Worm (Caenorhabditis elegans) whole organism, young adult: ENCODE measurements around the gene alfa-1.

ENCODE experiments used
- B0019.2 ChIP-seq: fragments of 200-800 bp; sonication (Bioruptor generic); conservative IDR thresholded peaks from 2 replicates; pipeline ENCODE4 v1.3.6; 2022; ENCODE audit warnings: missing genetic modification reagents, missing genetic modification characterization, missing compliant biosample characterization
- ama-1 ChIP-seq, 3 experiments: fragments of 150-350 bp in 1 of 3; sonication (generic microtip) in 2 of 3; optimal IDR thresholded peaks; 2 replicates each; lab custom pipeline; 2014 to 2018; ENCODE audit warnings: missing biosample characterization in 2 of 3, missing genetic modification characterization in 2 of 3, missing genetic modification reagents in 2 of 3
- hlh-26 ChIP-seq: fragments of 200-800 bp; sonication (Bioruptor generic); conservative IDR thresholded peaks from 2 replicates; pipeline ENCODE4 v1.3.6; 2022; ENCODE audit warnings: missing genetic modification reagents, missing genetic modification characterization, missing compliant biosample characterization
- lag-1 ChIP-seq: fragments of 200-800 bp; sonication (Bioruptor generic); IDR thresholded peaks from 2 replicates; pipeline ENCODE4 v1.3.6; 2022; ENCODE audit warnings: missing genetic modification reagents, missing genetic modification characterization, missing compliant biosample characterization
- pbrm-1 ChIP-seq: fragments of 200-800 bp; sonication (Bioruptor generic); IDR thresholded peaks from 2 replicates; pipeline ENCODE4 v1.3.6; 2022; ENCODE audit warnings: missing genetic modification reagents, missing genetic modification characterization, missing compliant biosample characterization
- rec-8 ChIP-seq, 2 experiments: sonication (generic microtip); optimal IDR thresholded peaks; 2 replicates each; lab custom pipeline; 2016; ENCODE audit warnings: mild to moderate bottlenecking in 2 of 2, missing genetic modification characterization in 2 of 2, missing genetic modification reagents in 2 of 2, missing genotype in 2 of 2, missing biosample characterization in 1 of 2, missing compliant biosample characterization in 1 of 2, moderate library complexity in 1 of 2
- snpc-4 ChIP-seq, 5 experiments: fragments of 150-350 bp in 1 of 5; sonication (generic microtip) in 4 of 5; optimal IDR thresholded peaks; 2 replicates each; lab custom pipeline; 2014 to 2018; ENCODE audit warnings: missing genetic modification characterization in 5 of 5, missing biosample characterization in 3 of 5, antibody characterized with exemption in 2 of 5, mild to moderate bottlenecking in 2 of 5, missing compliant biosample characterization in 2 of 5, missing genotype in 2 of 5, moderate library complexity in 2 of 5, missing genetic modification reagents in 1 of 5
- tbp1 ChIP-seq: fragments of 200-800 bp; sonication (Bioruptor generic); optimal IDR thresholded peaks from 2 replicates; lab custom pipeline; 2018; ENCODE audit warnings: mild to moderate bottlenecking, missing genetic modification characterization, missing compliant biosample characterization
- tbx-9 ChIP-seq: sonication (generic microtip); optimal IDR thresholded peaks from 2 replicates; lab custom pipeline; 2016; ENCODE audit warnings: borderline replicate concordance, missing genetic modification characterization, inconsistent platforms, missing compliant biosample characterization
- unc-62 ChIP-seq: fragments of 150-350 bp; optimal IDR thresholded peaks from 2 replicates; lab custom pipeline; 2014; ENCODE audit warnings: missing biosample characterization, missing genetic modification reagents, missing genetic modification characterization

DNA sequence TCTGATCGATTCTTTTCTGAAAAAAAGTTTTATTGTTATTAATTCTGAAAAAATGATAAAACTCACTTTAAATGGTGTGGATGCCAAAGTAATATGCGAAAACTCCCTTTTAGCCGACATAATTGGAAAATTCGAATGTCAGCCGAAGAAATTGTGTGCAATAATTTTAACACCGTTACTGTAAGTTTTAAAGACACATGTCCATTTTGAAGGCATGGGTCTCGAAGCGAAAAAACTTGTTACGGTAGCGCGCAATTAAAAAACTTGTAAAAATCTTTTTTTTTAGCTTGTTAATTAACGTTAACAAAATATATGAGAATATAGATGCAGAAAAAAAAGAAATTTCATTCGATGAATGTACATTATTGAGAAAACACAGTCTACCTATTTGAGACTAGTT is 28.1 kb upstream of the alfa-1 start, which contains the start of gene pid-1:
- no peak for TF ChIP-seq snpc-4 (GFP tag; optimal IDR thresholded peaks at IDR 0.05; lab: Kevin White, UChicago)
- no peak for TF ChIP-seq snpc-4 (tag; optimal IDR thresholded peaks at IDR 0.05; lab: Kevin White, UChicago)
- no peak for TF ChIP-seq unc-62 (GFP tag; lab: Kevin White, UChicago)
- no peak for TF ChIP-seq lag-1 (GFP tag; lab: Robert Waterston, UW)
- TF ChIP-seq ama-1 (optimal IDR thresholded peaks at IDR 0.05; lab: Kevin White, UChicago): no peak
- no peak for TF ChIP-seq ama-1 (GFP tag; optimal IDR thresholded peaks at IDR 0.05; lab: Kevin White, UChicago)
- no peak for TF ChIP-seq rec-8 (tag; optimal IDR thresholded peaks at IDR 0.05; lab: Kevin White, UChicago)
- TF ChIP-seq tbx-9: no peak
- no peak for TF ChIP-seq B0019.2
- no peak for TF ChIP-seq tbp1 (GFP tag; lab: Kevin White, UChicago)
- TF ChIP-seq hlh-26 (GFP tag; lab: Robert Waterston, UW): no peak
- TF ChIP-seq pbrm-1 (GFP tag; lab: Robert Waterston, UW): no peak
